Worm (Caenorhabditis elegans) whole organism, L1 larva: ENCODE measurements around the gene srd-43.

Source experiments
- C16A3.4 ChIP-seq: fragments of 150-350 bp; optimal IDR thresholded peaks from 2 replicates; lab custom pipeline; 2014; ENCODE audit warnings: missing biosample characterization, missing genetic modification characterization
- Y116A8C.19 ChIP-seq: sonication (generic microtip); optimal IDR thresholded peaks from 2 replicates; lab custom pipeline; 2016; ENCODE audit warnings: missing compliant biosample characterization, missing genetic modification characterization, borderline replicate concordance
- aha-1 ChIP-seq: fragments of 150-350 bp; optimal IDR thresholded peaks from 2 replicates; lab custom pipeline; 2014; ENCODE audit warnings: missing biosample characterization, missing genetic modification characterization
- alr-1 ChIP-seq: fragments of 200-800 bp; sonication (Bioruptor generic); optimal IDR thresholded peaks from 2 replicates; lab custom pipeline; 2018; ENCODE audit warnings: borderline replicate concordance, mild to moderate bottlenecking, missing genetic modification characterization, missing compliant biosample characterization
- blmp-1 ChIP-seq: fragments of 150-350 bp; optimal IDR thresholded peaks from 2 replicates; lab custom pipeline; 2014; ENCODE audit warnings: missing biosample characterization, missing genetic modification characterization
- ceh-8 ChIP-seq: fragments of 200-800 bp; sonication (Bioruptor generic); optimal IDR thresholded peaks from 2 replicates; lab custom pipeline; 2018; ENCODE audit warnings: mild to moderate bottlenecking, missing genetic modification characterization, moderate library complexity, missing compliant biosample characterization
- ceh-82 ChIP-seq, 3 experiments: fragments of 150-350 bp in 1 of 3; sonication (generic microtip) in 2 of 3; optimal IDR thresholded peaks; 2 replicates each; lab custom pipeline; 2014 to 2017; ENCODE audit warnings: missing biosample characterization in 3 of 3, missing genetic modification characterization in 3 of 3
- ces-1 ChIP-seq: fragments of 150-350 bp; optimal IDR thresholded peaks from 2 replicates; lab custom pipeline; 2014; ENCODE audit warnings: missing biosample characterization, missing genetic modification reagents, missing genetic modification characterization
- dpl-1 ChIP-seq, 3 experiments: fragments of 150-350 bp in 2 of 3; sonication (generic microtip) in 1 of 3; optimal IDR thresholded peaks; 2 replicates each; lab custom pipeline; 2014 to 2017; ENCODE audit warnings: missing biosample characterization in 3 of 3, missing genetic modification characterization in 3 of 3, missing genetic modification reagents in 3 of 3
- egl-13 ChIP-seq: sonication (generic microtip); optimal IDR thresholded peaks from 2 replicates; lab custom pipeline; 2016; ENCODE audit warnings: missing genotype, missing genetic modification reagents, missing genetic modification characterization, missing compliant biosample characterization
- elt-2 ChIP-seq: sonication (generic microtip); optimal IDR thresholded peaks from 2 replicates; lab custom pipeline; 2016; ENCODE audit warnings: missing genetic modification characterization, mild to moderate bottlenecking, inconsistent platforms, missing compliant biosample characterization, missing genetic modification reagents
- elt-3 ChIP-seq, 6 experiments: fragments of 150-350 bp in 1 of 6; sonication (generic microtip); optimal IDR thresholded peaks; 2 replicates each; lab custom pipeline; 2017 to 2018; ENCODE audit warnings: missing biosample characterization in 6 of 6, missing genetic modification characterization in 6 of 6, inconsistent platforms in 1 of 6
- hlh-17 ChIP-seq: fragments of 200-800 bp; sonication (Bioruptor generic); optimal IDR thresholded peaks from 2 replicates; lab custom pipeline; 2018; ENCODE audit warnings: missing genetic modification characterization, mild to moderate bottlenecking, missing compliant biosample characterization, moderate library complexity, borderline replicate concordance
- lin-13 ChIP-seq: fragments of 150-350 bp; optimal IDR thresholded peaks from 2 replicates; lab custom pipeline; 2014; ENCODE audit warnings: missing biosample characterization, missing genetic modification reagents, missing genetic modification characterization
- lin-14 ChIP-seq: fragments of 200-800 bp; sonication (Bioruptor generic); optimal IDR thresholded peaks from 2 replicates; lab custom pipeline; 2018; ENCODE audit warnings: mild to moderate bottlenecking, missing genetic modification characterization, moderate library complexity, missing compliant biosample characterization
- lin-35 ChIP-seq, 2 experiments: fragments of 150-350 bp; optimal IDR thresholded peaks; 2 replicates each; lab custom pipeline; 2014; ENCODE audit warnings: missing biosample characterization in 2 of 2, missing genetic modification characterization in 2 of 2, missing genetic modification reagents in 2 of 2
- lin-39 ChIP-seq: fragments of 150-350 bp; optimal IDR thresholded peaks from 2 replicates; lab custom pipeline; 2014; ENCODE audit warnings: missing biosample characterization, missing genetic modification reagents, missing genetic modification characterization
- lsy-2 ChIP-seq, 2 experiments: fragments of 150-350 bp; optimal IDR thresholded peaks; 2 replicates each; lab custom pipeline; 2014; ENCODE audit warnings: missing biosample characterization in 2 of 2, missing genetic modification characterization in 2 of 2
- mef-2 ChIP-seq: fragments of 150-350 bp; optimal IDR thresholded peaks from 2 replicates; lab custom pipeline; 2014; ENCODE audit warnings: missing biosample characterization, missing genetic modification characterization
- mep-1 ChIP-seq: fragments of 150-350 bp; optimal IDR thresholded peaks from 2 replicates; lab custom pipeline; 2014; ENCODE audit warnings: missing biosample characterization, missing genetic modification characterization
- nhr-19 ChIP-seq: fragments of 200-800 bp; sonication (Bioruptor generic); conservative IDR thresholded peaks from 2 replicates; pipeline ENCODE4 v1.3.6; 2022; ENCODE audit warnings: missing genetic modification characterization, missing compliant biosample characterization
- nhr-20 ChIP-seq: sonication (generic microtip); optimal IDR thresholded peaks from 2 replicates; lab custom pipeline; 2016; ENCODE audit warnings: mild to moderate bottlenecking, missing genetic modification characterization, missing compliant biosample characterization
- nhr-28 ChIP-seq: fragments of 150-350 bp; optimal IDR thresholded peaks from 2 replicates; lab custom pipeline; 2014; ENCODE audit warnings: missing biosample characterization, missing genetic modification characterization
- nhr-71 ChIP-seq: sonication (generic microtip); optimal IDR thresholded peaks from 2 replicates; lab custom pipeline; 2016; ENCODE audit warnings: mild to moderate bottlenecking, missing genetic modification characterization, moderate library complexity, missing compliant biosample characterization
- nhr-76 ChIP-seq: sonication (generic microtip); optimal IDR thresholded peaks from 2 replicates; lab custom pipeline; 2017; ENCODE audit warnings: missing biosample characterization, missing genetic modification characterization
- nhr-77 ChIP-seq: fragments of 150-350 bp; optimal IDR thresholded peaks from 2 replicates; lab custom pipeline; 2014; ENCODE audit warnings: missing biosample characterization, missing genetic modification characterization
- nhr-84 ChIP-seq: sonication (generic microtip); optimal IDR thresholded peaks from 2 replicates; lab custom pipeline; 2017; ENCODE audit warnings: missing biosample characterization, missing genetic modification characterization
- nhr-85 ChIP-seq: sonication (generic microtip); peaks from one replicate; lab custom pipeline; 2016; ENCODE audit warnings: missing genetic modification characterization, inconsistent platforms, missing compliant biosample characterization
- nhr-90 ChIP-seq: sonication (generic microtip); optimal IDR thresholded peaks from 2 replicates; lab custom pipeline; 2016; ENCODE audit warnings: mild to moderate bottlenecking, missing genetic modification characterization, missing compliant biosample characterization; ENCODE audit not compliant: poor library complexity
- pax-3 ChIP-seq: fragments of 200-800 bp; sonication (Bioruptor generic); optimal IDR thresholded peaks from 2 replicates; lab custom pipeline; 2018; ENCODE audit warnings: mild to moderate bottlenecking, missing genetic modification characterization, moderate library complexity, missing compliant biosample characterization
- pqm-1 ChIP-seq: sonication (generic microtip); optimal IDR thresholded peaks from 3 replicates; lab custom pipeline; 2017; ENCODE audit warnings: missing biosample characterization, missing genetic modification characterization
- skn-1 ChIP-seq: fragments of 150-350 bp; optimal IDR thresholded peaks from 2 replicates; lab custom pipeline; 2014; ENCODE audit warnings: missing biosample characterization, missing genetic modification characterization
- snpc-4 ChIP-seq: fragments of 150-350 bp; optimal IDR thresholded peaks from 2 replicates; lab custom pipeline; 2014; ENCODE audit warnings: missing biosample characterization, missing genetic modification characterization
- snu-23 ChIP-seq: sonication (generic microtip); optimal IDR thresholded peaks from 2 replicates; lab custom pipeline; 2016; ENCODE audit warnings: missing genetic modification characterization, missing compliant biosample characterization
- sox-4 ChIP-seq: sonication (generic microtip); optimal IDR thresholded peaks from 2 replicates; lab custom pipeline; 2016; ENCODE audit warnings: missing genetic modification characterization, missing compliant biosample characterization
- sup-37 ChIP-seq: fragments of 200-800 bp; sonication (Bioruptor generic); optimal IDR thresholded peaks from 2 replicates; lab custom pipeline; 2018; ENCODE audit warnings: mild to moderate bottlenecking, missing genetic modification characterization, missing compliant biosample characterization
- swsn-7 ChIP-seq: sonication (generic microtip); optimal IDR thresholded peaks from 2 replicates; lab custom pipeline; 2016; ENCODE audit warnings: missing genetic modification characterization, missing compliant biosample characterization
- tbx-2 ChIP-seq: sonication (generic microtip); optimal IDR thresholded peaks from 2 replicates; lab custom pipeline; 2016; ENCODE audit warnings: missing genetic modification characterization, missing compliant biosample characterization
- unc-130 ChIP-seq: fragments of 150-350 bp; optimal IDR thresholded peaks from 2 replicates; lab custom pipeline; 2017; ENCODE audit warnings: missing biosample characterization, missing genetic modification characterization, inconsistent platforms
- unc-30 ChIP-seq: sonication (generic microtip); optimal IDR thresholded peaks from 2 replicates; lab custom pipeline; 2017; ENCODE audit warnings: missing biosample characterization, missing genetic modification characterization
- unc-98 ChIP-seq: fragments of 200-800 bp; sonication (Bioruptor generic); IDR thresholded peaks from 2 replicates; pipeline ENCODE4 v1.3.6; 2022; ENCODE audit warnings: missing genetic modification characterization, missing compliant biosample characterization
- xbp-1 ChIP-seq: sonication (generic microtip); optimal IDR thresholded peaks from 2 replicates; lab custom pipeline; 2016; ENCODE audit warnings: missing genetic modification characterization, missing compliant biosample characterization
- ztf-11 ChIP-seq, 2 experiments: sonication (generic microtip); optimal IDR thresholded peaks; 2 replicates each; lab custom pipeline; 2016 to 2017; ENCODE audit warnings: missing genetic modification characterization in 2 of 2, missing biosample characterization in 1 of 2, missing compliant biosample characterization in 1 of 2

Gene srd-43

ce11 chrX:13328868-13329267 is 23.2 kb upstream of the srd-43 start (continued):
- TF ChIP-seq hlh-17: no peak
- TF ChIP-seq sox-4 (tag; lab: Kevin White, UChicago): no peak
- no peak for TF ChIP-seq unc-30 (tag; lab: Kevin White, UChicago)
- no peak for TF ChIP-seq aha-1 (tag; lab: Kevin White, UChicago)
- peak; percentile 92 for TF ChIP-seq mep-1 (tag; lab: Kevin White, UChicago)
- no peak for TF ChIP-seq nhr-76
- no peak for TF ChIP-seq ztf-11 (tag; optimal IDR thresholded peaks at IDR 0.05; lab: Kevin White, UChicago)
- peak; percentile 74 for TF ChIP-seq swsn-7
- TF ChIP-seq blmp-1 (tag; lab: Kevin White, UChicago): peak; percentile 90
- TF ChIP-seq ces-1: no peak
- peak; percentile 94 for TF ChIP-seq snu-23 (GFP tag; lab: Kevin White, UChicago)
- TF ChIP-seq nhr-77: peak; percentile 65
- TF ChIP-seq pqm-1 (tag; lab: Kevin White, UChicago): no peak
- TF ChIP-seq nhr-71: peak; percentile 96
- peak; percentile 53 for TF ChIP-seq snpc-4 (tag; lab: Kevin White, UChicago)
- no peak for TF ChIP-seq alr-1 (tag; lab: Kevin White, UChicago)
- TF ChIP-seq lin-39 (tag; lab: Kevin White, UChicago): peak; percentile 96
- TF ChIP-seq egl-13 (tag; lab: Kevin White, UChicago): no peak
- TF ChIP-seq xbp-1 (tag; lab: Kevin White, UChicago): peak; percentile 76
- peak; percentile 92 for TF ChIP-seq unc-130 (tag; lab: Kevin White, UChicago)
- peak; percentile 88 for TF ChIP-seq nhr-85 (tag; lab: Kevin White, UChicago)
- TF ChIP-seq unc-98: 0 out of 2 replicates have a peak, but pooled peaks have one; percentile 4
- TF ChIP-seq nhr-90 (tag; lab: Kevin White, UChicago): peak; percentile 51
- no peak for TF ChIP-seq ceh-8 (GFP tag; lab: Kevin White, UChicago)
- TF ChIP-seq dpl-1 (GFP tag; optimal IDR thresholded peaks at IDR 0.05; lab: Kevin White, UChicago): peak; percentile 50 to 64 (median 59)
- peak; percentile 32 to 78 (median 52) for TF ChIP-seq ceh-82 (tag; optimal IDR thresholded peaks at IDR 0.05; lab: Kevin White, UChicago)
- TF ChIP-seq mef-2: peak; percentile 47
- TF ChIP-seq elt-2: peak; percentile 61
- TF ChIP-seq elt-3 (tag; optimal IDR thresholded peaks at IDR 0.05; lab: Kevin White, UChicago): peak in 5 of 6 experiments; percentile 13 to 84 (median 76)
- TF ChIP-seq tbx-2 (tag; lab: Kevin White, UChicago): peak; percentile 83
- TF ChIP-seq nhr-20 (tag; lab: Kevin White, UChicago): peak; percentile 93
- TF ChIP-seq C16A3.4: peak; percentile 88
- peak; percentile 78 for TF ChIP-seq lin-13

DNA sequence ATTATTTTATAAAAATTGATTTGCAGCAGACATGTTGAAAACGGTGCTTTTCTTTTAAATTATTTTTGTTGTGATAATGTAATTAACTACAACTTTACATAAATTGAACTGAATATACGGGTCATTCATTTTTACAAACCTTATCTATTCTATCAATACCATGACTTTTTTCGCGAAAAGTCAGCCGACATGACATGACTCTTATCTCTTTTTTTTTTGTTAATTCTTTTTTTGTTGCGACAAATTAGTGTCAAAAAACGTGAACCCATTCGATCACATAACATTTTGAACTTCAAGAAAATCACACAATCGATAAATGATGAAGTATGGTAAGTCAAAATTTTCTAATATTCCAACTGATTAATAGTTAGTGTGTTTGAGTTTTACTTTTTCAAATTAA is 22.4 kb upstream of the srd-43 start, which contains the start of gene sir-2.2:
Gene sir-2.2, plus strand, starts transcription at position 34 of the 400 bp plus-strand sequence.
- peak in 1 of 2 experiments; percentile 28 for TF ChIP-seq lin-35 (GFP tag; optimal IDR thresholded peaks at IDR 0.05; lab: Kevin White, UChicago)
- peak; percentile 9 for TF ChIP-seq blmp-1 (tag; lab: Kevin White, UChicago)
- no peak for TF ChIP-seq sup-37 (GFP tag; lab: Kevin White, UChicago)
- no peak for TF ChIP-seq nhr-76
- TF ChIP-seq unc-98: no peak
- peak; percentile 57 for TF ChIP-seq elt-2
- no peak for TF ChIP-seq nhr-28 (tag; lab: Kevin White, UChicago)
- TF ChIP-seq nhr-90 (tag; lab: Kevin White, UChicago): peak; percentile 32
- peak; percentile 21 for TF ChIP-seq lin-14 (GFP tag; lab: Kevin White, UChicago)
- TF ChIP-seq nhr-85 (tag; lab: Kevin White, UChicago): peak; percentile 58
- TF ChIP-seq skn-1 (tag; lab: Kevin White, UChicago): no peak
- TF ChIP-seq ceh-82 (tag; optimal IDR thresholded peaks at IDR 0.05; lab: Kevin White, UChicago): no peak
- peak; percentile 51 for TF ChIP-seq nhr-20 (tag; lab: Kevin White, UChicago)
- no peak for TF ChIP-seq pax-3
- TF ChIP-seq lsy-2 (tag; optimal IDR thresholded peaks at IDR 0.05; lab: Kevin White, UChicago): no peak
- no peak for TF ChIP-seq mef-2
- peak; percentile 40 for TF ChIP-seq nhr-71
- no peak for TF ChIP-seq nhr-84
- TF ChIP-seq Y116A8C.19 (tag; lab: Kevin White, UChicago): no peak
- TF ChIP-seq nhr-19: no peak
